Worm (Caenorhabditis elegans) whole organism, late embryonic: Measurements from ENCODE around the gene F09E5.8.

Experiments used
- K09A11.1 ChIP-seq: sonication (generic microtip); optimal IDR thresholded peaks from 2 replicates; lab custom pipeline; 2017; ENCODE audit warnings: antibody characterized with exemption, mild to moderate bottlenecking, missing genetic modification characterization, missing compliant biosample characterization; ENCODE audit not compliant: insufficient read depth
- ceh-2 ChIP-seq: sonication (generic microtip); optimal IDR thresholded peaks from 2 replicates; lab custom pipeline; 2016; ENCODE audit warnings: missing genotype, missing genetic modification characterization, missing compliant biosample characterization
- ceh-48 ChIP-seq: sonication (generic microtip); optimal IDR thresholded peaks from 2 replicates; lab custom pipeline; 2016; ENCODE audit warnings: missing genetic modification characterization, inconsistent platforms, missing compliant biosample characterization
- pqm-1 ChIP-seq: sonication (generic microtip); optimal IDR thresholded peaks from 2 replicates; lab custom pipeline; 2016; ENCODE audit warnings: missing genetic modification characterization, missing compliant biosample characterization

- no peak for TF ChIP-seq ceh-2
- TF ChIP-seq ceh-48 (tag; lab: Kevin White, UChicago), result no peak
- TF ChIP-seq K09A11.1 (tag; lab: Kevin White, UChicago), result no peak
- no peak for TF ChIP-seq pqm-1 (tag; lab: Kevin White, UChicago)
These were observed 15.2 kb downstream of the F09E5.8 start, which contains the start of gene F09E5.16 for ce11 chrII:5365645-5366044.
